Worm (Caenorhabditis elegans): Measurements from ENCODE around the gene srv-2.

ce11 chrII:10618157-10618556, 16.1 kb upstream of the srv-2 start, which contains the start of gene C14A4.13:
- no peak for TF ChIP-seq him-1 (tag; optimal IDR thresholded peaks at IDR 0.05)
- TF ChIP-seq dao-5 (tag; optimal IDR thresholded peaks at IDR 0.05), result no peak
- no peak for TF ChIP-seq W03F9.2 (tag; optimal IDR thresholded peaks at IDR 0.05)

Measured in whole organism, L4/young adult.